Fruit fly (Drosophila melanogaster) whole organism, embryonic: ENCODE results near the gene CG1317.
A peak's percentile ranks its signal among the peaks of the same experiment; 100 is the strongest.

Experiments used
- Asciz ChIP-seq: fragments of 200-800 bp; sonication (Bioruptor generic); optimal IDR thresholded peaks from 2 replicates; lab custom pipeline; 2017; ENCODE audit warnings: missing biosample characterization, mild to moderate bottlenecking, missing genetic modification characterization, missing genetic modification reagents
- B-H2 ChIP-seq: fragments of 200-800 bp; sonication (Bioruptor generic); optimal IDR thresholded peaks from 2 replicates; lab custom pipeline; 2018; ENCODE audit warnings: missing biosample characterization, mild to moderate bottlenecking, missing genetic modification characterization
- CG1024 ChIP-seq: fragments of 200-800 bp; sonication (Bioruptor generic); IDR thresholded peaks from 2 replicates; pipeline ENCODE4 v1.3.6; 2022; ENCODE audit warnings: missing biosample characterization, missing genetic modification characterization
- CG10321 ChIP-seq: fragments of 200-800 bp; sonication (Bioruptor generic); IDR thresholded peaks from 2 replicates; pipeline ENCODE4 v1.3.6; 2022; ENCODE audit warnings: missing biosample characterization, missing genetic modification characterization
- CG10462 ChIP-seq: fragments of 200-800 bp; sonication (Bioruptor generic); optimal IDR thresholded peaks from 2 replicates; lab custom pipeline; 2016; ENCODE audit warnings: missing biosample characterization, missing genetic modification characterization
- CG11398 ChIP-seq: fragments of 200-800 bp; sonication (Bioruptor generic); optimal IDR thresholded peaks from 2 replicates; lab custom pipeline; 2016; ENCODE audit warnings: missing biosample characterization, missing genetic modification characterization
- CG11504 ChIP-seq: fragments of 200-800 bp; sonication (Bioruptor generic); optimal IDR thresholded peaks from 3 replicates; lab custom pipeline; 2019; ENCODE audit warnings: missing biosample characterization, mild to moderate bottlenecking, missing genetic modification characterization, moderate library complexity
- CG11723 ChIP-seq: fragments of 200-800 bp; sonication (Bioruptor generic); optimal IDR thresholded peaks from 2 replicates; lab custom pipeline; 2017; ENCODE audit warnings: missing biosample characterization, mild to moderate bottlenecking, missing genetic modification characterization
- CG12659 ChIP-seq: fragments of 200-800 bp; sonication (Bioruptor generic); optimal IDR thresholded peaks from 3 replicates; lab custom pipeline; 2017; ENCODE audit warnings: mild to moderate bottlenecking, missing biosample characterization, missing genetic modification reagents, missing genetic modification characterization
- CG12942 ChIP-seq: fragments of 200-800 bp; sonication (Bioruptor generic); optimal IDR thresholded peaks from 3 replicates; lab custom pipeline; 2016; ENCODE audit warnings: missing biosample characterization, missing genetic modification characterization
- CG13296 ChIP-seq: fragments of 200-800 bp; sonication (Bioruptor generic); optimal IDR thresholded peaks from 3 replicates; lab custom pipeline; 2018; ENCODE audit warnings: missing biosample characterization, mild to moderate bottlenecking, missing genetic modification characterization
- CG17186 ChIP-seq: fragments of 200-800 bp; sonication (Bioruptor generic); optimal IDR thresholded peaks from 3 replicates; lab custom pipeline; 2017; ENCODE audit warnings: missing biosample characterization, missing genetic modification reagents, missing genetic modification characterization
- CG18262 ChIP-seq: fragments of 200-800 bp; optimal IDR thresholded peaks from 3 replicates; lab custom pipeline; 2019; ENCODE audit warnings: missing biosample characterization, mild to moderate bottlenecking, missing genetic modification characterization, moderate library complexity
- CG30431 ChIP-seq: fragments of 200-800 bp; sonication (Bioruptor generic); optimal IDR thresholded peaks from 2 replicates; lab custom pipeline; 2017; ENCODE audit warnings: missing biosample characterization, missing genetic modification characterization
- CG4328 ChIP-seq: fragments of 200-800 bp; sonication (Bioruptor generic); optimal IDR thresholded peaks from 3 replicates; lab custom pipeline; 2017; ENCODE audit warnings: missing biosample characterization, missing genetic modification reagents, missing genetic modification characterization
- CG4617 ChIP-seq: fragments of 200-800 bp; sonication (Bioruptor generic); optimal IDR thresholded peaks from 3 replicates; lab custom pipeline; 2016; ENCODE audit warnings: missing biosample characterization, missing genetic modification characterization, borderline replicate concordance
- CG4707 ChIP-seq: fragments of 200-800 bp; sonication (Bioruptor generic); optimal IDR thresholded peaks from 2 replicates; lab custom pipeline; 2018; ENCODE audit warnings: missing biosample characterization, mild to moderate bottlenecking, missing genetic modification characterization, moderate library complexity
- CG6813 ChIP-seq: fragments of 200-800 bp; sonication (Bioruptor generic); optimal IDR thresholded peaks from 2 replicates; lab custom pipeline; 2017; ENCODE audit warnings: missing biosample characterization, missing genetic modification characterization, mild to moderate bottlenecking, moderate library complexity, missing genetic modification reagents
- CG6854 ChIP-seq: fragments of 200-800 bp; sonication (Bioruptor generic); optimal IDR thresholded peaks from 3 replicates; lab custom pipeline; 2017; ENCODE audit warnings: missing biosample characterization, mild to moderate bottlenecking, missing genetic modification characterization
- CG7271 ChIP-seq: fragments of 200-800 bp; sonication (Bioruptor generic); optimal IDR thresholded peaks from 2 replicates; lab custom pipeline; 2018; ENCODE audit warnings: missing biosample characterization, mild to moderate bottlenecking, missing genetic modification characterization, moderate library complexity
- CG7786 ChIP-seq: fragments of 200-800 bp; sonication (Bioruptor generic); optimal IDR thresholded peaks from 2 replicates; lab custom pipeline; 2016; ENCODE audit warnings: missing biosample characterization, missing genetic modification characterization
- Dll ChIP-seq: fragments of 200-800 bp; sonication (Bioruptor generic); IDR thresholded peaks from 4 replicates; pipeline ENCODE4 v1.3.6; 2022; ENCODE audit warnings: missing biosample characterization, missing genetic modification characterization; ENCODE audit not compliant: partially characterized antibody
- Fer3 ChIP-seq: fragments of 200-800 bp; sonication (Bioruptor generic); optimal IDR thresholded peaks from 2 replicates; lab custom pipeline; 2018; ENCODE audit warnings: missing biosample characterization, mild to moderate bottlenecking, missing genetic modification characterization, moderate library complexity
- Jarid2 ChIP-seq: fragments of 200-800 bp; sonication (Bioruptor generic); optimal IDR thresholded peaks from 3 replicates; lab custom pipeline; 2017; ENCODE audit warnings: mild to moderate bottlenecking, missing biosample characterization, missing genetic modification reagents, missing genetic modification characterization
- Lhr ChIP-seq: fragments of 200-800 bp; sonication (Bioruptor generic); optimal IDR thresholded peaks from 3 replicates; lab custom pipeline; 2017; ENCODE audit warnings: mild to moderate bottlenecking, missing biosample characterization, missing genetic modification reagents, missing genetic modification characterization
- Nf-YC ChIP-seq: fragments of 200-800 bp; optimal IDR thresholded peaks from 3 replicates; lab custom pipeline; 2019; ENCODE audit warnings: missing biosample characterization, mild to moderate bottlenecking, missing genetic modification characterization, moderate library complexity
- NfI ChIP-seq: fragments of 200-800 bp; sonication (Bioruptor generic); optimal IDR thresholded peaks from 3 replicates; lab custom pipeline; 2018; ENCODE audit warnings: missing biosample characterization, mild to moderate bottlenecking, missing genetic modification characterization, moderate library complexity
- Poxn ChIP-seq: fragments of 200-800 bp; sonication (Bioruptor generic); IDR thresholded peaks from 2 replicates; pipeline ENCODE4 v1.3.6; 2022; ENCODE audit warnings: missing biosample characterization, missing genetic modification characterization
- Taf1 ChIP-seq: fragments of 200-800 bp; sonication (Bioruptor generic); IDR thresholded peaks from 2 replicates; pipeline ENCODE4 v1.3.6; 2022; ENCODE audit warnings: missing biosample characterization, missing genetic modification characterization
- Vsx1 ChIP-seq: fragments of 200-800 bp; sonication (Bioruptor generic); optimal IDR thresholded peaks from 2 replicates; lab custom pipeline; 2017; ENCODE audit warnings: missing biosample characterization, mild to moderate bottlenecking, missing genetic modification characterization, missing genetic modification reagents
- al ChIP-seq: fragments of 200-800 bp; sonication (Bioruptor generic); IDR thresholded peaks from 2 replicates; pipeline ENCODE4 v1.3.6; 2022; ENCODE audit warnings: missing biosample characterization, missing genetic modification characterization
- ap ChIP-seq: fragments of 200-800 bp; sonication (Bioruptor generic); IDR thresholded peaks from 2 replicates; pipeline ENCODE4 v1.3.6; 2022; ENCODE audit warnings: missing biosample characterization, missing genetic modification characterization
- ash1 ChIP-seq: fragments of 200-800 bp; sonication (Bioruptor generic); optimal IDR thresholded peaks from 2 replicates; lab custom pipeline; 2018; ENCODE audit warnings: missing biosample characterization, mild to moderate bottlenecking, missing genetic modification characterization
- bigmax ChIP-seq: fragments of 200-800 bp; sonication (Bioruptor generic); optimal IDR thresholded peaks from 2 replicates; lab custom pipeline; 2018; ENCODE audit warnings: missing biosample characterization, mild to moderate bottlenecking, missing genetic modification characterization
- cas ChIP-seq: fragments of 200-800 bp; sonication (Bioruptor generic); IDR thresholded peaks from 2 replicates; pipeline ENCODE4 v1.3.6; 2022; ENCODE audit warnings: missing biosample characterization, missing genetic modification characterization
- chif ChIP-seq, 2 experiments: fragments of 200-800 bp; sonication (Bioruptor generic); optimal IDR thresholded peaks; 3 replicates each; lab custom pipeline; 2016; ENCODE audit warnings: missing biosample characterization in 2 of 2, missing genetic modification characterization in 2 of 2
- crp ChIP-seq, 2 experiments: fragments of 200-800 bp; sonication (Bioruptor generic); optimal IDR thresholded peaks; 2 replicates in 1 of 2; 3 replicates in 1 of 2; lab custom pipeline; 2017; ENCODE audit warnings: missing biosample characterization in 2 of 2, missing genetic modification characterization in 2 of 2, mild to moderate bottlenecking in 1 of 2, moderate library complexity in 1 of 2
- da ChIP-seq: fragments of 200-800 bp; sonication (Bioruptor generic); optimal IDR thresholded peaks from 2 replicates; lab custom pipeline; 2016; ENCODE audit warnings: missing biosample characterization, missing genetic modification characterization
- dmrt99B ChIP-seq: fragments of 200-800 bp; sonication (Bioruptor generic); optimal IDR thresholded peaks from 2 replicates; lab custom pipeline; 2018; ENCODE audit warnings: missing biosample characterization, mild to moderate bottlenecking, missing genetic modification characterization, moderate library complexity
- ewg ChIP-seq: fragments of 200-800 bp; sonication (Bioruptor generic); optimal IDR thresholded peaks from 3 replicates; lab custom pipeline; 2017; ENCODE audit warnings: mild to moderate bottlenecking, missing biosample characterization, missing genetic modification reagents, missing genetic modification characterization
- jing ChIP-seq: fragments of 200-800 bp; sonication (Bioruptor generic); optimal IDR thresholded peaks from 2 replicates; lab custom pipeline; 2018; ENCODE audit warnings: missing biosample characterization, mild to moderate bottlenecking, missing genetic modification characterization
- pita ChIP-seq: fragments of 200-800 bp; sonication (Bioruptor generic); optimal IDR thresholded peaks from 2 replicates; lab custom pipeline; 2017; ENCODE audit warnings: missing biosample characterization, mild to moderate bottlenecking, missing genetic modification characterization
- schlank ChIP-seq: fragments of 200-800 bp; sonication (Bioruptor generic); optimal IDR thresholded peaks from 2 replicates; lab custom pipeline; 2018; ENCODE audit warnings: missing biosample characterization, mild to moderate bottlenecking, missing genetic modification characterization
- sd ChIP-seq: fragments of 200-800 bp; sonication (Bioruptor generic); optimal IDR thresholded peaks from 3 replicates; lab custom pipeline; 2018; ENCODE audit warnings: missing biosample characterization, mild to moderate bottlenecking, missing genetic modification characterization, moderate library complexity
- sens ChIP-seq: fragments of 200-800 bp; sonication (Bioruptor generic); peaks from one replicate; lab custom pipeline; 2016; ENCODE audit warnings: missing biosample characterization, missing genetic modification characterization
- sens-2 ChIP-seq: fragments of 200-800 bp; sonication (Bioruptor generic); IDR thresholded peaks from 2 replicates; pipeline ENCODE4 v1.3.6; 2022; ENCODE audit warnings: missing biosample characterization, missing genetic modification characterization
- vfl ChIP-seq: fragments of 200-800 bp; sonication (Bioruptor generic); optimal IDR thresholded peaks from 2 replicates; lab custom pipeline; 2016; ENCODE audit warnings: missing biosample characterization, missing genetic modification characterization
- vvl ChIP-seq: fragments of 200-800 bp; sonication (Bioruptor generic); IDR thresholded peaks from 2 replicates; pipeline ENCODE4 v1.3.6; 2022; ENCODE audit warnings: missing biosample characterization, missing genetic modification characterization
- zfh2 ChIP-seq: fragments of 200-800 bp; sonication (Bioruptor generic); optimal IDR thresholded peaks from 2 replicates; lab custom pipeline; 2016; ENCODE audit warnings: missing biosample characterization, missing genetic modification characterization

CG1317 gene

DNA sequence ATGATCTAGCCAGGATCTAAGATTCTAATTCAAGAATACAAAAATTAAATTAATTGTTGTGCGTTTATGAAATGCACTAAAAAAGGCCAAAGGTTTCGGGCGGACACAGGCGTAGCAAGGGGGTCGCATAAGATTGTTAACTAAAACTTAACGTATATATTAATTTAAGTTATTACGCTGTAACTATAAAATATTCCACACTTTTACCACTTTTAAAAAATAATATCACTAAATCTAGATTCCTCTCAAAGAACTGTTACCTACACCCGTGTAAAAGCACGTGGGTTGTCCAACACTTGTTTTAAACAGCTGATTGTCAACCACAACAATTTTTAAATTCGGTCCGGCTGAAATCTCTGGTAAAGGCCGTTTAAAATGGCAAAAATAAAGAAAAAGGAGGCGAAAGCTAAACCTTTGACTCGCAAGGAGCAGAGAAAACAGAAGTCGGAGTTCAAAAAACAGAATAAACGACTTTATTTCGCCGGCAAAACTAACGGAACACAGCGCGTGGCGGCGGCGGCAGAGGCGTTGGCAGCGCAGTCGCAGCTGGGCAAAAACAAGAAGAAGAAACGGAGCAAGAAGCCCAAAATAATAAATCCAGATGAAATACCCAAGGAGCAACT is 1.8 kb upstream of the CG1317 start, which contains the start of the genes mRpL23 and CG9004 (continued):
- TF ChIP-seq CG7271 (tag; lab: Kevin White, UChicago) (peak; percentile 98), CG7786 (GFP tag; lab: Kevin White, UChicago) (peak; percentile 98), CG6813 (GFP tag; lab: Kevin White, UChicago) (peak; percentile 97), NfI (GFP tag; lab: Kevin White, UChicago) (peak; percentile 99), pita (no peak), jing (peak; percentile 98), CG4707 (peak; percentile 94), dmrt99B (tag; lab: Kevin White, UChicago) (peak; percentile 99), CG11504 (tag; lab: Kevin White, UChicago) (peak; percentile 98), CG13296 (GFP tag; lab: Kevin White, UChicago) (peak; percentile 98), ap (GFP tag; lab: Robert Waterston, UW) (peak; percentile 99), Dll (0 out of 4 replicates have a peak, but pooled peaks have one; percentile 53), CG18262 (tag; lab: Kevin White, UChicago) (peak; percentile 98), CG6854 (peak; percentile 96), cas (GFP tag; lab: Robert Waterston, UW) (peak; percentile 99), Vsx1 (GFP tag; lab: Kevin White, UChicago) (peak; percentile 96), crp (GFP tag; optimal IDR thresholded peaks at IDR 0.05; lab: Kevin White, UChicago) (peak; percentile 85 to 97), ash1 (peak; percentile 92), CG4617 (GFP tag; lab: Kevin White, UChicago) (peak; percentile 100), vvl (GFP tag; lab: Robert Waterston, UW) (peak; percentile 100), schlank (peak; percentile 98), CG11723 (peak; percentile 96), Asciz (GFP tag; lab: Kevin White, UChicago) (peak; percentile 97), Poxn (GFP tag; lab: Robert Waterston, UW) (peak; percentile 98), CG11398 (GFP tag; lab: Kevin White, UChicago) (peak; percentile 96), Jarid2 (GFP tag; lab: Kevin White, UChicago) (peak; percentile 89), da (GFP tag; lab: Kevin White, UChicago) (peak; percentile 96), CG12942 (GFP tag; lab: Kevin White, UChicago) (peak; percentile 99), bigmax (peak; percentile 66), CG12659 (GFP tag; lab: Kevin White, UChicago) (peak; percentile 99), zfh2 (GFP tag; lab: Kevin White, UChicago) (peak; percentile 99), CG17186 (peak; percentile 96), Nf-YC (tag; lab: Kevin White, UChicago) (peak; percentile 90), CG30431 (peak; percentile 99), Taf1 (GFP tag; lab: Robert Waterston, UW) (peak; percentile 99), al (GFP tag; lab: Robert Waterston, UW) (peak; percentile 99), ewg (peak; percentile 98), CG1024 (peak; percentile 97), chif (GFP tag; optimal IDR thresholded peaks at IDR 0.05; lab: Kevin White, UChicago) (peak; percentile 97 to 99), Fer3 (tag; lab: Kevin White, UChicago) (peak; percentile 99), CG10321 (peak; percentile 91), vfl (GFP tag; lab: Kevin White, UChicago) (peak; percentile 99), Lhr (GFP tag; lab: Kevin White, UChicago) (peak; percentile 97), sens (GFP tag; lab: Kevin White, UChicago) (peak; percentile 100), sens-2 (GFP tag; lab: Robert Waterston, UW) (peak; percentile 99), B-H2 (GFP tag; lab: Kevin White, UChicago) (peak; percentile 99), sd (tag; lab: Kevin White, UChicago) (peak; percentile 95), CG4328 (peak; percentile 97), CG10462 (GFP tag; lab: Kevin White, UChicago) (peak; percentile 99)
